Fruit fly (Drosophila melanogaster) whole organism, wandering third instar larva: ENCODE data around the gene HDAC6.

Experiments
- Abd-B ChIP-seq: fragments of >200 bp; optimal IDR thresholded peaks from 2 replicates; lab custom pipeline; 2017; ENCODE audit warnings: missing biosample characterization, missing genetic modification characterization
- CG32264 ChIP-seq: fragments of 200-800 bp; sonication (Bioruptor generic); optimal IDR thresholded peaks from 2 replicates; lab custom pipeline; 2016; ENCODE audit warnings: missing biosample characterization, missing genetic modification characterization
- CG9705 ChIP-seq: fragments of 200-800 bp; sonication (Bioruptor generic); optimal IDR thresholded peaks from 2 replicates; lab custom pipeline; 2018; ENCODE audit warnings: missing biosample characterization, mild to moderate bottlenecking, missing genetic modification characterization
- CrebA ChIP-seq: fragments of 200-800 bp; sonication (Bioruptor generic); optimal IDR thresholded peaks from 2 replicates; lab custom pipeline; 2016; ENCODE audit warnings: missing biosample characterization, mild to moderate bottlenecking, missing genetic modification characterization, borderline replicate concordance
- Dfd ChIP-seq: fragments of >200 bp; optimal IDR thresholded peaks from 2 replicates; lab custom pipeline; 2017; ENCODE audit warnings: missing biosample characterization, missing genetic modification characterization
- GATAd ChIP-seq: sonication (Bioruptor generic); optimal IDR thresholded peaks from 2 replicates; lab custom pipeline; 2016; ENCODE audit warnings: missing biosample characterization, missing genetic modification characterization
- HLH106 ChIP-seq: fragments of 200-800 bp; optimal IDR thresholded peaks from 3 replicates; lab custom pipeline; 2019; ENCODE audit warnings: missing biosample characterization, mild to moderate bottlenecking, missing genetic modification characterization, moderate library complexity
- Hnf4 ChIP-seq: fragments of 200-800 bp; sonication (Bioruptor generic); optimal IDR thresholded peaks from 2 replicates; lab custom pipeline; 2016; ENCODE audit warnings: missing biosample characterization, mild to moderate bottlenecking, missing genetic modification characterization
- Hr83 ChIP-seq: fragments of 200-300 bp; sonication (Bioruptor generic); optimal IDR thresholded peaks from 2 replicates; lab custom pipeline; 2016; ENCODE audit warnings: missing biosample characterization, mild to moderate bottlenecking, missing genetic modification characterization, moderate library complexity; ENCODE audit not compliant: poor library complexity, severe bottlenecking
- Jra ChIP-seq: sonication (Bioruptor generic); optimal IDR thresholded peaks from 2 replicates; lab custom pipeline; 2016; ENCODE audit warnings: missing biosample characterization, missing genetic modification characterization
- Mio ChIP-seq: sonication (Bioruptor generic); optimal IDR thresholded peaks from 2 replicates; lab custom pipeline; 2016; ENCODE audit warnings: missing biosample characterization, missing genetic modification characterization
- N ChIP-seq: fragments of >200 bp; optimal IDR thresholded peaks from 2 replicates; lab custom pipeline; 2018; ENCODE audit warnings: missing biosample characterization, missing external identifiers, missing genetic modification characterization
- OdsH ChIP-seq: fragments of 200-800 bp; sonication (Bioruptor generic); optimal IDR thresholded peaks from 2 replicates; lab custom pipeline; 2016; ENCODE audit warnings: missing biosample characterization, mild to moderate bottlenecking, missing genetic modification characterization
- Rel ChIP-seq, 2 experiments: fragments of 200-800 bp; sonication (Bioruptor generic) in 1 of 2; optimal IDR thresholded peaks; 2 replicates in 1 of 2; 3 replicates in 1 of 2; lab custom pipeline; 2016 to 2019; ENCODE audit warnings: mild to moderate bottlenecking in 2 of 2, missing biosample characterization in 2 of 2, missing genetic modification characterization in 2 of 2, moderate library complexity in 1 of 2
- Sp1 ChIP-seq: fragments of 200-800 bp; sonication (Bioruptor generic); optimal IDR thresholded peaks from 3 replicates; lab custom pipeline; 2019; ENCODE audit warnings: missing biosample characterization, mild to moderate bottlenecking, missing genetic modification characterization, moderate library complexity
- br ChIP-seq: fragments of 200-800 bp; sonication (Bioruptor generic); optimal IDR thresholded peaks from 2 replicates; lab custom pipeline; 2016; ENCODE audit warnings: missing biosample characterization, missing genetic modification characterization
- brk ChIP-seq: fragments of 200-800 bp; sonication (Bioruptor generic); optimal IDR thresholded peaks from 2 replicates; lab custom pipeline; 2016; ENCODE audit warnings: missing biosample characterization, mild to moderate bottlenecking, missing genetic modification characterization
- dl ChIP-seq, 2 experiments: fragments of 175-275, 200-275 bp in 1 of 2; fragments of 200-275 bp in 1 of 2; sonication (Bioruptor generic); optimal IDR thresholded peaks; lab custom pipeline; 2018; ENCODE audit warnings: mild to moderate bottlenecking in 2 of 2, missing biosample characterization in 2 of 2, missing genetic modification characterization in 2 of 2, moderate library complexity in 2 of 2; ENCODE audit not compliant: partially characterized antibody in 2 of 2, insufficient read depth in 1 of 2
- dmrt93B ChIP-seq: fragments of 200-800 bp; sonication (Bioruptor generic); optimal IDR thresholded peaks from 2 replicates; lab custom pipeline; 2018; ENCODE audit warnings: missing biosample characterization, mild to moderate bottlenecking, missing genetic modification characterization
- dsf ChIP-seq: sonication (Bioruptor generic); optimal IDR thresholded peaks from 2 replicates; lab custom pipeline; 2016; ENCODE audit warnings: missing biosample characterization, missing genetic modification characterization, borderline replicate concordance
- ey ChIP-seq: fragments of 200-800 bp; sonication (Bioruptor generic); optimal IDR thresholded peaks from 2 replicates; lab custom pipeline; 2016; ENCODE audit warnings: missing biosample characterization, missing genetic modification characterization
- foxo ChIP-seq, 2 experiments: fragments of 200-800 bp; sonication (Bioruptor generic); optimal IDR thresholded peaks; 2 replicates in 1 of 2; 3 replicates in 1 of 2; lab custom pipeline; 2016 to 2017; ENCODE audit warnings: missing biosample characterization in 2 of 2, missing genetic modification characterization in 2 of 2
- fru ChIP-seq: fragments of 200-800 bp; sonication (Bioruptor generic); optimal IDR thresholded peaks from 3 replicates; lab custom pipeline; 2016; ENCODE audit warnings: missing biosample characterization, mild to moderate bottlenecking, missing genetic modification characterization
- h ChIP-seq: fragments of 200-800 bp; sonication (Bioruptor generic); optimal IDR thresholded peaks from 3 replicates; lab custom pipeline; 2016; ENCODE audit warnings: missing biosample characterization, mild to moderate bottlenecking, missing genetic modification characterization
- jim ChIP-seq: fragments of 175-275, 200-325 bp; sonication (Bioruptor generic); optimal IDR thresholded peaks from 2 replicates; lab custom pipeline; 2016; ENCODE audit warnings: missing biosample characterization, mild to moderate bottlenecking, missing genetic modification characterization
- lola ChIP-seq: fragments of >200 bp; optimal IDR thresholded peaks from 2 replicates; lab custom pipeline; 2017; ENCODE audit warnings: missing biosample characterization, missing genetic modification characterization
- pan ChIP-seq: fragments of >200 bp; optimal IDR thresholded peaks from 2 replicates; lab custom pipeline; 2017
- rgr ChIP-seq: fragments of 200-800 bp; sonication (Bioruptor generic); optimal IDR thresholded peaks from 3 replicates; lab custom pipeline; 2016; ENCODE audit warnings: missing biosample characterization, mild to moderate bottlenecking, missing genetic modification characterization
- tai ChIP-seq: sonication (Bioruptor generic); optimal IDR thresholded peaks from 2 replicates; lab custom pipeline; 2016; ENCODE audit warnings: missing biosample characterization, missing genetic modification characterization
- usp ChIP-seq: fragments of >200 bp; optimal IDR thresholded peaks from 2 replicates; lab custom pipeline; 2017; ENCODE audit warnings: missing biosample characterization, missing genetic modification characterization
- woc ChIP-seq: sonication (Bioruptor generic); optimal IDR thresholded peaks from 2 replicates; lab custom pipeline; 2016; ENCODE audit warnings: missing biosample characterization, mild to moderate bottlenecking, missing genetic modification characterization

Gene HDAC6

DNA sequence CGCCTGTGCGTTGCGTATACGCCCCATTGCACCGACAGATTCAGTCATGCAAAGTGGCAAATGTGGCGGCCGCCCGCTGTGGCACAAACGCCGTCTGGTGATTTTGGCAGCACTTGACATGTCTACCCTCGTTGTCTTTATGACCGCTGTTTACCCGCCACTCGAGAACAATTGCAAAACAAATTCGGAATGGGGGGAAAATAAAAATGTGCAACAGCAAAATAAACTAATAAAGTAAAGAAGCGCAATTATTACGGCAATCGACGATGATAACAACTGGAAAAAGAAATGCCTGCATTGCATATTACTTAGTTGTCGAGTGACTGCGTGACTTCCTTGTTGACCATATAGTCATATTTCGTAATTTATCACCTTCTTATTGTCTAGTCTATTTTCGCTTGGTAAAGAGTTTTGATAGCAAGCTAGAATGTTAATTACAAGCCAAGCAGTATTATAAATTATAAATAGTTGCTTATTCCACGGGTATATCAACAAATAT is 24.6 kb upstream of the HDAC6 start:
- TF ChIP-seq Hr83 (no peak), CrebA (GFP tag; lab: Kevin White, UChicago) (no peak), Mio (GFP tag; lab: Kevin White, UChicago) (no peak)

DNA sequence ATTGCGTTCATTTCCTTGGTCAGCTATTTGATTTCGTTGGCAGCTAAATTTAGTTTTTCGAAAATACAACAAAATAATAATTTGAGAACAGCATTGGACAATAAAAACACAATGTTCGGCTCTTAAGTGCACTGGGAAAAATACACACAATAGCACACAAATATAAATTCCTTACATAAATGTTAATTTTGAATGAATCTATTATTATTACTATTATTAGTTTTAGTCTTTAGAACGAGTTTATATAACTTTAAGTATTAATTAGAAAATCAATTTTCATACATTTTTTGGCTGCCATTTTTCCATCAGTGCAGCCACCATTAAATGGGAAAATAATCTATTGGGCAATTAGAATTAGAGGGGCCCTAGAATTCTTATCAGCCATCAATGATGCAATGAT is 23.2 kb upstream of the HDAC6 start:
- TF ChIP-seq Hr83 (no peak), N (no peak), rgr (no peak), pan (lab: Kevin White, UChicago) (no peak), Mio (GFP tag; lab: Kevin White, UChicago) (no peak), tai (GFP tag; lab: Kevin White, UChicago) (no peak), dmrt93B (no peak), Abd-B (no peak), fru (GFP tag; lab: Kevin White, UChicago) (no peak), lola (GFP tag; lab: Kevin White, UChicago) (no peak), woc (GFP tag; lab: Kevin White, UChicago) (no peak), Sp1 (no peak), OdsH (GFP tag; lab: Kevin White, UChicago) (no peak), h (no peak), jim (GFP tag; lab: Kevin White, UChicago) (no peak), br (GFP tag; lab: Kevin White, UChicago) (no peak), Jra (GFP tag; lab: Kevin White, UChicago) (no peak), dsf (no peak)

DNA sequence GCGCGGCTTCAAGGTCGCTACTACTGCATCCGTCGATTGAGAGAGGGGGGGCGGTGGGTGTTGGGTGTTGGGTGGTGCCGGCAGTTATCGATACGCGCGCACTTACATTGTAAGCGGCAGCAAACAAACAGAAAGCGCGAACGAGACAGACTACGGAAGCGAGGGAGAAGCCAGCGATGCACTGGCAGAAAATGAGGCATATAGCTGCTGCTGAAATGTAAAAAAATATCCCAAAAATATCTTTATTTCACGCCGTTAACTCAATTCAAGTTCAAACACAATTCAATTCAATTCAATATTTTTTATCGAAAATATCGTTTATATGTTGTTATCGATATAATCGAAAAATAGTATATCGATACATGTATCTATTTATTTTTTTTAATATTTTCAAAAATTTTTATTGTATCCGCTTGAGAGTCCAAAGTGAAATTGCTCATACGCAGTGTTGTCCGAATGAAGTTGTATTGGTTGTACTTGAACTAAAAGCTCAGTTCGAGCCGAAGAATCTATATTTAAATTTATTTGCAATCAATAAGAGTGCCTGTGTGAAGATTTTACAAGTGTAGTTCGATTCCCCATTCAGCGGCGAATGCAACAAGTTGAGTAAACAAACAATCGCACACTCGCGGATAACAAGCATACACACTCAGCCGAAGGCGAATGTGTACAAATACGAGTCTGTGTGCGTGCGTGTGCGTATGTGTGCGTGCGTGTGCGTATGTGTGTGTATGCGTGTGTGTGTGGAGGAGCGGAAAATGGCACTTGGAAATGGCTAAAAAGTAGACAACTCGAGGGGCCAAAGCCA is 20.8 kb upstream of the HDAC6 start:
- TF ChIP-seq foxo (GFP tag; optimal IDR thresholded peaks at IDR 0.05; lab: Kevin White, UChicago) (peak in 1 of 2 experiments; percentile 17), dsf (no peak), Dfd (GFP tag; lab: Kevin White, UChicago) (peak; percentile 98), HLH106 (tag; lab: Kevin White, UChicago) (peak; percentile 20), OdsH (GFP tag; lab: Kevin White, UChicago) (no peak), rgr (no peak), N (peak; percentile 46), Sp1 (peak; percentile 5), pan (lab: Kevin White, UChicago) (peak; percentile 73)

DNA sequence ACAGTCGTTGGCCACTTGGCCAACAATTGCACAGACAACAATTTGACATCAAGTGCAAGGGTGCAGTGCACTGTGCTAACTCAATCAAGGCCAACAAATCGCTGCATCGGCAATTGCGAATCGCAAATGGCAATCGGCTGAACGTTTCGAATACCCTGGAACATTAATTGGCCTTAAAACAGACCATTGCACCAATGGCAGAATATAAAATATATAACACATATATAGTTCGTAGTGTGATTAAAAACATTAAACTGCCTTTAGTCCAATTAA is 20.3 kb upstream of the HDAC6 start:
- TF ChIP-seq br (GFP tag; lab: Kevin White, UChicago): no peak
- TF ChIP-seq pan (lab: Kevin White, UChicago): no peak
- TF ChIP-seq dl (GFP tag; optimal IDR thresholded peaks at IDR 0.05; lab: Kevin White, UChicago; ENCODE audit: insufficient read depth in 1 of 2, partially characterized antibody in 2 of 2): no peak
- no peak for TF ChIP-seq Sp1
- no peak for TF ChIP-seq CG9705
- TF ChIP-seq fru (GFP tag; lab: Kevin White, UChicago): no peak
- no peak for TF ChIP-seq Hnf4 (GFP tag; lab: Kevin White, UChicago)
- TF ChIP-seq Hr83: no peak
- no peak for TF ChIP-seq GATAd
- no peak for TF ChIP-seq Dfd (GFP tag; lab: Kevin White, UChicago)
- TF ChIP-seq Rel (GFP tag; optimal IDR thresholded peaks at IDR 0.05; lab: Kevin White, UChicago): no peak
- TF ChIP-seq Rel (tag; optimal IDR thresholded peaks at IDR 0.05; lab: Kevin White, UChicago): no peak
- TF ChIP-seq usp (GFP tag; lab: Kevin White, UChicago): no peak
- TF ChIP-seq foxo (GFP tag; optimal IDR thresholded peaks at IDR 0.05; lab: Kevin White, UChicago): no peak
- TF ChIP-seq ey: no peak
- TF ChIP-seq Abd-B: no peak
- TF ChIP-seq dmrt93B: no peak
- TF ChIP-seq N: no peak
- no peak for TF ChIP-seq tai (GFP tag; lab: Kevin White, UChicago)

DNA sequence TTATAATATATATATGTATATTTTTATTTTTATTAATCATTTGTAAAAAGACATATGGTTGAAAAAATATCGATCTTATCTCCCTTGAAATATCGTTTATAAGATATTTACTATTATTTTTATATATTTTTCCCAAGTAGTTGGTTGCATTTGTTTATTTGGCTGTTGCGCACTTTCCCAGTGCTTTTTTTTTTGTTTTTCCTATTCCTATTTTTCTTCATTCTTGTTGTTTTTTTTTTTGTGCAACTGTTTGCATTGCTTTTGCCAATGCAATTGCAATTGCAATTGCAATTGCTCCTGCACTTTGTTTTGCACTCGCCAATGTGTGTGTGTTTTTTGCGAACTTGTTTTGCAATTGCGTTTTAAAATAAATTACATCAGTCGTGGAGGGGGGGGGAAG is 19.7 kb upstream of the HDAC6 start:
- TF ChIP-seq Hnf4 (GFP tag; lab: Kevin White, UChicago) (no peak), N (no peak), fru (GFP tag; lab: Kevin White, UChicago) (no peak), h (no peak), woc (GFP tag; lab: Kevin White, UChicago) (no peak), CG32264 (GFP tag; lab: Kevin White, UChicago) (no peak), CrebA (GFP tag; lab: Kevin White, UChicago) (no peak), brk (GFP tag; lab: Kevin White, UChicago) (no peak)
